Worm (Caenorhabditis elegans): Measurements from ENCODE around the gene K08D12.3.

Gene K08D12.3

DNA sequence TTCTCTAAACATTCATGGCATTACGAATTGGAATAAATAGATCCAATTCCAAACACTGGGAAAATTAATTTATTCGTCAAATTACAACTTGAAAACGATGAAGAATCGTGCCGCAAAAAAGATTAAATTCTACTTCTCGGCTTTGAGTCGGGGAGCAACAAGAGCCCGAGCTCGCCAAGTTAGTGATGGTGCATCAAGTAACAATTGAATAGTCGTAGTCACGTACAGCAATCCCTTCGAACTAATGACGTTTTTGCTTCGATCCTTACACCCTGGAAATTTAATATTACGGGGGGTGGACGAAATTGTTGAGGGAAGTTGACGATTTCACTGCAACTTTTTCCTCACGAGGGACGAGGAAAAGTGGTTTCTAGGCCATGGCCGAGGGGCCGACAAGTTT, 18.4 kb upstream of the K08D12.3 start:
- no peak for TF ChIP-seq nhr-129 (tag; optimal IDR thresholded peaks at IDR 0.05)

ce11 chrIV:1699599-1699998, 10.5 kb upstream of the K08D12.3 start, which contains the start of gene bus-2:
Gene bus-2 (plus strand): TSS chrIV:1699899.
- TF ChIP-seq gmeb-1 (tag; optimal IDR thresholded peaks at IDR 0.05) (no peak), egl-27 (tag; optimal IDR thresholded peaks at IDR 0.05) (no peak), skn-1 (tag; optimal IDR thresholded peaks at IDR 0.05) (no peak), unc-62 (GFP tag; optimal IDR thresholded peaks at IDR 0.05) (no peak), ama-1 (optimal IDR thresholded peaks at IDR 0.05) (no peak), Y55F3AM.14 (GFP tag; optimal IDR thresholded peaks at IDR 0.05) (no peak), nhr-23 (tag; optimal IDR thresholded peaks at IDR 0.05) (no peak), fos-1 (tag; optimal IDR thresholded peaks at IDR 0.05) (no peak), alr-1 (tag; optimal IDR thresholded peaks at IDR 0.05) (no peak), zag-1 (tag; optimal IDR thresholded peaks at IDR 0.05) (no peak), blmp-1 (tag; optimal IDR thresholded peaks at IDR 0.05; ENCODE audit: insufficient read depth) (no peak), sem-4 (tag; optimal IDR thresholded peaks at IDR 0.05) (no peak), nhr-12 (tag; optimal IDR thresholded peaks at IDR 0.05) (no peak), nhr-10 (tag; optimal IDR thresholded peaks at IDR 0.05) (no peak), ztf-4 (tag; optimal IDR thresholded peaks at IDR 0.05) (no peak), ztf-11 (tag; optimal IDR thresholded peaks at IDR 0.05) (no peak), mbf-1 (tag; optimal IDR thresholded peaks at IDR 0.05) (no peak), elt-3 (tag; optimal IDR thresholded peaks at IDR 0.05) (no peak), elt-1 (tag; optimal IDR thresholded peaks at IDR 0.05) (no peak), sma-9 (GFP tag; optimal IDR thresholded peaks at IDR 0.05) (no peak), sma-9 (tag; optimal IDR thresholded peaks at IDR 0.05) (no peak)

DNA sequence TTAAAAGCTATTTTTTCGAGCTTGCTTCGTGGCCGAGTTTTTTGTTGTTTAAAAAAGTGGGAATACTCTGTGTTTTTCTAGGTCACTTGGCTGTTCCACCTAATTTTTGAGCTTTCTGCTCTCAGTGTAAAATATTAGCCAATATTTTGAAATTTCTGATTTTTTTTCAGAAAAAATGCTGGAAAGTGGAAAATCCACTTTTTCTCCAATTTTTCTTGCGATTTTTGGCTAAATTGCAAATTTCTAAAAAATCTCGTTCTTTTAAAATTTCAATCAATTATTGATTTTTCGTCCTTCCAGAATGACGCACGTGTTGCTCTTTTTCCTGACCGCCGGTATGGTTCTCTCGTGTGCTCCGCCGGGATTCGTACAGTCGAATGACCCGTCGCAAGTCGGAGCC, 3.1 kb upstream of the K08D12.3 start, which contains the start of gene K08D12.4:
Gene K08D12.4 (plus strand): TSS at position 301 of the 400 bp plus-strand sequence.
- no peak for TF ChIP-seq unc-55 (GFP tag; optimal IDR thresholded peaks at IDR 0.05)
- TF ChIP-seq sma-9 (GFP tag; optimal IDR thresholded peaks at IDR 0.05) = no peak
- TF ChIP-seq sma-9 (tag; optimal IDR thresholded peaks at IDR 0.05) = no peak
- TF ChIP-seq lsy-2 (tag; optimal IDR thresholded peaks at IDR 0.05) = no peak
- TF ChIP-seq blmp-1 (tag; optimal IDR thresholded peaks at IDR 0.05; ENCODE audit: insufficient read depth) = no peak
- TF ChIP-seq nhr-11 (tag; optimal IDR thresholded peaks at IDR 0.05) = no peak
- TF ChIP-seq ZK546.5 (tag; optimal IDR thresholded peaks at IDR 0.05) = no peak
- no peak for TF ChIP-seq nhr-23 (tag; optimal IDR thresholded peaks at IDR 0.05)
- TF ChIP-seq nhr-25 (tag; optimal IDR thresholded peaks at IDR 0.05) = no peak
- no peak for TF ChIP-seq ztf-1 (GFP tag; conservative IDR thresholded peaks at IDR 0.05)

ce11 chrIV:1707960-1708359, 2.1 kb upstream of the K08D12.3 start:
- TF ChIP-seq unc-62 (GFP tag; optimal IDR thresholded peaks at IDR 0.05) = no peak
- no peak for TF ChIP-seq alr-1 (tag; optimal IDR thresholded peaks at IDR 0.05)
- no peak for TF ChIP-seq skn-1 (tag; optimal IDR thresholded peaks at IDR 0.05)
- no peak for TF ChIP-seq lin-39 (tag; optimal IDR thresholded peaks at IDR 0.05)
- TF ChIP-seq F13H6.1 (tag; optimal IDR thresholded peaks at IDR 0.05) = no peak
- no peak for TF ChIP-seq gmeb-1 (tag; optimal IDR thresholded peaks at IDR 0.05)
- no peak for TF ChIP-seq mab-5 (tag; optimal IDR thresholded peaks at IDR 0.05)
- no peak for TF ChIP-seq ama-1 (optimal IDR thresholded peaks at IDR 0.05)
- no peak for TF ChIP-seq snpc-4 (tag; optimal IDR thresholded peaks at IDR 0.05)
- no peak for TF ChIP-seq C34F6.9 (tag; optimal IDR thresholded peaks at IDR 0.05)
- no peak for TF ChIP-seq crh-2 (tag; optimal IDR thresholded peaks at IDR 0.05)
- TF ChIP-seq sma-9 (GFP tag; optimal IDR thresholded peaks at IDR 0.05) = no peak
- no peak for TF ChIP-seq sma-9 (tag; optimal IDR thresholded peaks at IDR 0.05)
- TF ChIP-seq dmd-4 (tag; optimal IDR thresholded peaks at IDR 0.05) = no peak
- TF ChIP-seq zag-1 (tag; optimal IDR thresholded peaks at IDR 0.05) = no peak
- TF ChIP-seq blmp-1 (tag; optimal IDR thresholded peaks at IDR 0.05; ENCODE audit: insufficient read depth) = no peak
- no peak for TF ChIP-seq lsy-2 (tag; optimal IDR thresholded peaks at IDR 0.05)
- no peak for TF ChIP-seq fos-1 (tag; optimal IDR thresholded peaks at IDR 0.05)

ce11 chrIV:1708426-1708826, 1.6 kb upstream of the K08D12.3 start:
- TF ChIP-seq unc-62 (GFP tag; optimal IDR thresholded peaks at IDR 0.05) (no peak), blmp-1 (tag; optimal IDR thresholded peaks at IDR 0.05; ENCODE audit: insufficient read depth) (no peak), skn-1 (tag; optimal IDR thresholded peaks at IDR 0.05) (no peak), ztf-1 (GFP tag; conservative IDR thresholded peaks at IDR 0.05) (no peak), dmd-4 (tag; optimal IDR thresholded peaks at IDR 0.05) (no peak), ztf-11 (tag; optimal IDR thresholded peaks at IDR 0.05) (no peak), mdl-1 (tag; optimal IDR thresholded peaks at IDR 0.05) (no peak), lsy-2 (tag; optimal IDR thresholded peaks at IDR 0.05) (no peak), mab-5 (tag; optimal IDR thresholded peaks at IDR 0.05) (no peak), ZK546.5 (tag; optimal IDR thresholded peaks at IDR 0.05) (no peak), lin-13 (GFP tag; optimal IDR thresholded peaks at IDR 0.05) (no peak), ztf-4 (tag; optimal IDR thresholded peaks at IDR 0.05) (no peak), peb-1 (tag; optimal IDR thresholded peaks at IDR 0.05) (no peak)

Measured in whole organism, L2 larva.